Fruit fly (Drosophila melanogaster): ENCODE measurements around the gene CG3679.

Gene CG3679

DNA sequence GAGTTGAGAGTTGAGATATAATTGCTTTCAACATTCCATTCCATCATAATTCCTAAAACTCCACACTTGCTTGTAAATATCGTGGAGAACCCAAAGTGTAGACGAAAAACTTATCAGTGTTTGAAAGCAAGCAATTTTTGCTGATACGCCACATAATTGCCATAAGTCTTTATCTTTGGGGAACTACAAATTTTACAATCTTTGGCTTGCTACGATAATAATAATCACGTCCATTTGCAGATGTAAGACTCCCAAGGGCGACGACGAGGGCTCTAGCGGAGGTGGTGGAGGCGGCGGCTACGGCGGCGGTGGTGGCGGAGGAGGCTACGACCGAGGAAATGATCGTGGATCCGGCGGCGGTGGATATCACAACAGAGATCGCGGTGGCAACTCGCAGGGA is 11.0 kb upstream of the CG3679 start:
- no peak for TF ChIP-seq noc (tag; optimal IDR thresholded peaks at IDR 0.05)

DNA sequence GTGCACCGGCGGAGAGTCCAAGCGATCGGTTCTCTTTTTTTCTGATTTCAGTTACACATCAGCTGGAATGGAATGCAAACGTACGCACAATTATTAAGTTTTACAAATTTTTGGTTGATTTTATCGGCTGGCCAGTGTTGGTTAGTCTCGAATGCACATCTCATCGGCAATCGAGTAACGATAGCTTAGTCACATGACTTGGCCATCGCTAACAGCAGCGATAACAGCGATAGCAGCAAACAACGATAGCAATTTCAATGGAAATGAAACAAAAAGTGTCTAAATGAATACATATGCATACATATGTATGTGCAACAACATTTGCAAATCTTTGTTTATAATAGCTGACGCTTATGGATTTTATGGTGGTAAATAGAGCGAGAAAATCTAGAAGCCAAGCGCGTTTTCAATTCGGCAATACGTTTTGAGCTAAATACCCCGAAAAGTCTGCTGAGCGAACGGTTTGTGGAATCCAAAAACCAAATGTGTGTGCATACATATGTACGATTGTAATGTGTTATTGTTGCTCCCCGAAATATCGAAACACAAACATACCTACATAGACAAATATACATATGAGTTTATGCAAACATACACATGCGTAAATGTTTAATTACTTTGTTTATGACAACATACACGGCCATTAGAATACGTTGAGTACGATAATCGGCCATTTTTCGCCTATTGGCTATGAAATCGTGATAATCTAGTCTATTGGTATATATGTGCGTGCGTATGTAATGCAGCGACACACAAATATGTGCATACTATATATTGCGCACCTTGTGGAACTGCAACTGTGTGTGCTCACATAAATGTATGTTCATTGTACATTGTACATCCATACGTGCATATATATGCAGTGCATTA is 7.0 kb upstream of the CG3679 start, which contains the start of gene CG3632:
CG3632 (plus strand) TSS at position 249 of the 870 bp plus-strand sequence.
- no peak for TF ChIP-seq noc (tag; optimal IDR thresholded peaks at IDR 0.05)

DNA sequence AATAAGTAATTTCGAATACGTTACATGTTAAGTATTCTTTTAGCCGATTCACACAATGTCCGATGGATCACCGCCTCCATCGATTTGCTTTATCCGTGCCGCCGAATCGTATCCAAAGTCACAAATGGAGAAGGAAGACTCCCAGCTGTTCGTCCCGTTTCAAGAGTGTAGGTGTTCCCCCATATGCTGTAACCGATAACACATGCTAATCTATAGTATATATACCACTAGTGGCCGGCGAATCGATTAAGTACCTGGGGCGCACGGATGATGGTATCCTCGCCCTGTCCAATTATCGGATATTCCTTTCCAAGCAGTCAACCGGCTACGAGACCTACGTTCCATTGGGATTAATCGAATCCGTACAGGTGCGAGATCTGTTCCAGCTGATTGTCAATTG is 6.1 kb upstream of the CG3679 start, which contains the start of gene ERp44:
ERp44 (minus strand) TSS at position 101 of the 400 bp plus-strand sequence.
- no peak for TF ChIP-seq noc (tag; optimal IDR thresholded peaks at IDR 0.05)

DNA sequence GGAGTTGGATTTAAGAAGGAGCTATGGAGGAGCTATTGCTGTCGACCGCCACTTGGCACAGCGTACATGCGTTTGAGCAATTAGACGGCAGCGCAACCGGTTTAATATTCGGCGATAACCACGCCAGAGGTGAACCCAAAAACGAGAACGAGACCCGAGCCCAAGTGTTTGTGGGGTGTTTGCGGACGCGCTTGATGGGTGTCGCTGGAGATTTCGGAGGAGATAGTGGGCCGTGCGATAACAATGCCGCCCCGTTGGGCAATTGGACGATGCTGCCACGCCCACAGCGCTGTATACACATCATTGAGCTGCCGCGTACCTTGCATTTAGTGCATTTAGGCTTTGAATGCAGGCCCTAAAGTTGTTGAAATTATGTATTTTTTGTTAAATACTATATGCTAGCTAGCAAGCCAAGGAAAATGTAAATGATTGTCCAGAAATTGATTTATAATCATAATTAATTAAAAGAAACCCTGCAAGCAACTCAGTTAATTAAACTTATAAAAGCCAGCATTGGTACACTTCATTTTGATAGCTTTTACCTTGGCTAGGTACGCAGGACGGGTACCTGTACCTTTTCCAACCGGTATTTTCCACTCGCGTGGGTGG is 4.7 kb downstream of the CG3679 start, which contains the start of gene Had1:
Had1 (minus strand) TSS at position 358 of the 609 bp plus-strand sequence.
- TF ChIP-seq noc (tag; optimal IDR thresholded peaks at IDR 0.05), result no peak

DNA sequence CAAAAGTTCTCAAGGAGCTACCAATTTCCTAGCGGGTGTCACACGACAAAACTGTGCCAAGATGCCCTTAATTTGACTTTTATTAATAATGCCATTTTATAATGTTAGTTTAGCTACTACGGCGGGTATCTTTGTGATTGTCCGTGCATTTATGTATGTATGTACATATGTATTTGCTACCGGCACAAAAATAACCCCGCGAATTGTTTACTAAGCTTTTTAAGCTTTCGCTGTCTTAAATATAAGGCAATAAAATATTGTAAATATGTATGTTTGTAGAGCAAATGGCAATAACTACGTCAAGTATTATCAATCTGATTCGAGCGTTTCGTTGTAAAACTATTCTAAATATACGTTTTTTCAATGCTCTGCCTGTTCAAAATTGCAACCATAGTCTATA is 5.3 kb downstream of the CG3679 start:
- no peak for TF ChIP-seq noc (tag; optimal IDR thresholded peaks at IDR 0.05)

DNA sequence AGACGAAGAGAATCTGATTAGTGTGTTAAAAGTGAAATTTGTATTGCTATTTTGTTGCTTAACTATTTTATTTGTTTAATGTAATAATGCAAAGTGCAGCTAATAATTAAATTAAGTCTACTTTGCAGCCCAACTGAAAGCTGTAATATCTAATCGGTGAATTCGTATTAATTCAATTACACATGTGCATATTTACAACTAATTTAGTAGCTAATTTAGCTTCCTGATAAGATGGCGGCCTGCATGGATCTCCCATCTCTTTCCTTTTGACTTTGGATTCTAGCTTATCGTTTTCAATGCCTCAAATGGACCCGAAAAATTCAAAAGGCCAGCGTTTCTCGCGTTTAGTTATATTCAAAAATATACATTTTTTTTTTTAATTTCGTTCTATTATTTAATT is 6.1 kb downstream of the CG3679 start:
- no peak for TF ChIP-seq noc (tag; optimal IDR thresholded peaks at IDR 0.05)

DNA sequence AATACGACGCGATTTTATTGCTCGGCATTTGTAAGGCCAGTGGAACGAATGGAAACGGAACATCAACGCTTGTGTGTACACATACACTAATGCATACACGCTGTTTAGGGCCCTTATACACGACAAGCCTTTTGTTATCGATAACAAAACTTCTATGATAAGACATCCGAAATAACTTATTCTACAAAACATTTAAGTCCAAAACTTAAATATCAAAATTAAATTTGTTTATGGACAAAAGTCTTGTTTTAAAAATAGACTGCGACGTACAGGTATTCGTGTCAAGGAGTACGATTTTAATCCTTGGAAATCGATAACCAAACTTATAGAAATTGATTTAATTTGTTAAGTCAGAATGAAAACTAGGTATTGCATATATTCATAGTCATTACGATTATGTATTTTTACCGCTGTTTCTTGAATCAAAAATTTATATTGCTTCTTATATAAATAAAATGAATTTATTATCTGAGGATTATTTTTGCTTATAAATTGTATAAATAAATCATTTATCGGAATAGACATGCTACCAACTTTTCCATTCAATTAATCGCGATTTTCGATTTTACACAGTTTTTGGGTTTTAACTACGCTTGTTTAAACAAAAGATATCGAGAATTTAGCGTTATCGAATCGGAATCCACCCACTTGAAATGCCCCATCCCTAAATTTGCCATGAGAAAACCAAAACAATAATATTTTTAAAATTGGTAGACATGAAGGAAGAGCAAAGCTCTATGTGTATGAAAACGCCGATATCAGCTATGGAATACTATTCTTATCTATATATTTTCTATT is 9.6 kb downstream of the CG3679 start, which contains the start of the genes CG9915 and SWIP:
CG9915 (minus strand) TSS at position 61 of the 798 bp plus-strand sequence.
SWIP (plus strand) TSS at position 632 of the 798 bp plus-strand sequence.
- TF ChIP-seq noc (tag; optimal IDR thresholded peaks at IDR 0.05), result no peak

DNA sequence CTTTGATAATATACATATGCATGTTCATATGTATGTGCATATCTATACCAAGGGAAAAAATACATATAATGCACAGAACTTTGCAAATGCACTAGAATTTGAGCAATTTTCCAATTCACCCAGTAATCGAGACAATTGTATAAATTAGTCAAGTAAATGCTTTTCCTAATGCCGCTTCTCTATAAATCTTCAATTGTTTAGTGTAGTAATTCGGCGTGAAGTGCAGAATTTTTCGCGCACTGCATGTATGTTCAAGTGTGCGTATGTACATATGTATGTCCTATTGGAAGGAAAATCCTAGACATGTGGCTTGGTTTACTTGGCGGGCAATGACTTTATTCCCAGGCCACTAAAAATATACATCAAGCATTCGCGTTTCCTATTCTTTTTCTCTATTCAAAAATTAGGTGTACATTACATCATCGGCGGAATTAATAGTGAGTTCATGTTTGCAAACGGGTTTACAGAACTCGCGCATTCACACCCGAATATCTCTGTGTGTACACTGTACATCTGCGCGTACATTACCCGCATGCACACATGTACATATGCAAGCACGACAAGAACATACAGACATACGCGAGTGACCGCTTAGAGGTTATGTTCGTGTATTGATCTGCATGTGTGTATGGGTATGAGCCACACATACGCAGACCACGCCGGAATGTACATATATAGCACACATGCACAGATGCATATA is 15.3 kb downstream of the CG3679 start:
- peak; percentile 8 for TF ChIP-seq noc (tag; optimal IDR thresholded peaks at IDR 0.05)

DNA sequence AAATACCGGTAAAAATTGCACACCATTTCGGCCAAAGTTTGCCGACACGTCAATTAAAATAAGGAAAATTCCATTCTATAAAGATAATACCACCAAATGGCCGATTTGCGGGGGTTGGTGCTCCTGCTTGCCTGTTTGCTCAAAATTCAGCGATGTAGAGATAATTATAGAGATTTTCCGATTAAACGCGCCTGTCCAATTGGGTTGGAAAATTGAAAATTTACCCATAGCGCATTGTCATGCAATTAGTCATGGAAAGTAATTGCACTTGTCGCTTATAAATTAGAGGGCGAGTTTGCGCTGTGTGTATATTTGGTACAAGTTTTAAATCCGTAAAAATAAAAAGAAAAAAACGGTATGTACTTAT is 15.9 kb downstream of the CG3679 start:
- TF ChIP-seq noc (tag; optimal IDR thresholded peaks at IDR 0.05), result no peak

DNA sequence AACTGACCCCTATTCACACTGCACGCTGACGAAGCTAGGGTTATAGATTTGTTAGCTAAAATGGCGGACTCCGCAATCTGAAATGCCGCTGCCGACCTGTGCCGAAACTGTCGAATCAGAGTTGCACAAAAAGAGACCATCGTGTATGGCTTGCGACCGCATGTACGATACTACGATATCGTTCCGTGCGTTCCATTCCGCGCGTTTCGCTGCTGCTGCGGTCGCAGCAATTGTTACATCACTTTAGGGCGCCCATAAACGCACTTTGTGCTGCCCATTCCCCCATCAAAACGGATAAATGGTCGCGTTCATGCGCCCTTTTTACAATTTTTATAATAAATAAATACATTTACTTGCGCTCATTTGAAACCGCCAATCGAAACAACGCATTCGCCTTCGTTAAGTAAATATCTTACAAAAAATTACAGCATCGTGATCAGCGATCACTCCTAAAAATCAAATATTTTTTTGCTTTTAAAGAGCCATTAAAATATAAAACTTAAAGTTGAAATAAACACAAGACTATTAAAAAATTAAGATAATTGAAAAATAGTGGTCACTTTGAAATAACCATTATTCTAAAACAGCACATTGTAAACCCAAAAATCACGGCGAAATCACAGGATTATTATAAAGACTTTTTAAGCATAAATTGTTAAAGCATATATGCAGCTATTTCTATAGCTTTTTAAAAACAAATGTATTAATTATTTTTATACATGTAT is 16.7 kb downstream of the CG3679 start, which contains the start of gene Cyp1:
Cyp1 (minus strand) TSS at position 174 of the 725 bp plus-strand sequence.
- no peak for TF ChIP-seq noc (tag; optimal IDR thresholded peaks at IDR 0.05)

DNA sequence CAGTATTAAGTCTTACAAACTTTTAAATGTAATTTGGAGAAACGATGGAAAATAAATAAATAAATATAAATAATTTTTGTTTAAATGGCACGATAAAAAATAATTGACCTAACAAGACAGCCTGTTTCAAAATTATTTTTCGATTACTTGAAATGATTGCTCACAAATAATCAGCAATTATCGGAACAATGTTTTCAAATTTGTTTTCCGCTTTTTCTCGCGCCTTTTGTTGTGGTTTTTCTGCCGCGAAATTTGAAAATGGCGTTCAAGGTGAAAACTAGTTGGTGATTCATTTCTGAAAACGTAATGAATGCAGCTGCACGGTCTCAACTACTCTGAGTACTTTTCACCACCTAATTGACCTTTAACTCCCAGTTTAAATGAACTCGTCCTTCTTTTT is 17.4 kb downstream of the CG3679 start:
- TF ChIP-seq noc (tag; optimal IDR thresholded peaks at IDR 0.05), result no peak

DNA sequence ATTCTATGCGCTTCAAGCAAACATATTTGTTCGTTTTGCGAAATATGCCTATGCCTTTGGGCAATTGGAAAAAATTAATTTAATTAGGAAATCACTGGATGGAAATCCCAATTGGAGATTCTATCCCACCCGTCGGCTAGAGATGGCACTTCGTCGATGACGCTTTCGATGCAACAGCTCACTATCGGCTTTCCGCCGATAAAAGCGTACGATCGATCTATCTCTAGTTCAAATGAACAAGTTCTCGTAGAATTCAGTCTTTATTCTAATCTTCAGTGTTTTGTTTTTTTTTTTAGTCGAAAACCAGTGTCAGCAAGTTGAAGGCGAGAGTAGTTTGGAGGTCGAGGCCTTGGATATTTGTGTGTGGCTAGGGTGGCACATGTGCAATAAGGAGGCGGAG is 19.4 kb downstream of the CG3679 start, which contains the start of the genes CG9917 and CG32579:
CG9917 (minus strand) TSS at position 169 of the 400 bp plus-strand sequence.
CG32579 (plus strand) TSS at position 224 of the 400 bp plus-strand sequence.
- no peak for TF ChIP-seq noc (tag; optimal IDR thresholded peaks at IDR 0.05)

DNA sequence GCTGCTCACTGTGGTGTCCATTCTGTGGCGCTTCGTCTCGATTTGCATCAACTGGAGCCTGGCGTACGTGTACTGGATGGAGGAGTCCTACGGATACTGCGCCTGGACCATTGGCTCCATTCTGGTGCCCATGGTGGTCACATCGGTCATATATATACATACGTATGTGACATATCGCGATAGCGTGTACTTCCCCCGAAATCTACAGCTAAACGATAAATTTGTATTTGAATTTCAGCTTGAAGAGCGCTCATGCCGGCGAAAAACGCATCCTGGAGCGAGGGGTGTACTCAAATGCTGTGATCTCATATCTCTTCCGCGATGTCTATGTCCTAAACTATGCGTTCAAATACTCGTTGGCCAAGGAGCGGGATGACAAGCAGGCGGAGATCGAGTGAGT is 19.9 kb downstream of the CG3679 start:
- TF ChIP-seq noc (tag; optimal IDR thresholded peaks at IDR 0.05), result no peak

DNA sequence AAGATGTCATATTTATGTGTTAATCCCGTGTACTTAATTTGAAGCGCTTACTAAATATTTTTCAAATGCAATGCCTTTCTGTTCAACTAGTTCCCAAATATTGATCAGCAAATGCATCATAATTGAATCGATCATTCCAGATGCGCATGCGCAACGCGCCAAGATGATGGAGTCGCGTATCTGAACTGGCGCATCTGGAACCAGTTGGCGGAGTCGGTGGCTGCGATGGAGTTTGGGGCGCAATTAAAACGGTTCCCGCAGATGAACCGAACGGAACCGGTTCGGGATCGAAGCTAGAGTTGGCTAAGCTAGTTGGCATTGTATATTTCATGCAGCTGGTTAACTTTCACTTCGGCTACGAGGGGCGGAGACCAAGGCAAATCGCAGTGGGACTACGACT is 21.8 kb downstream of the CG3679 start, which contains the start of gene CalpC:
CalpC (plus strand) TSS at position 292 of the 400 bp plus-strand sequence.
- no peak for TF ChIP-seq noc (tag; optimal IDR thresholded peaks at IDR 0.05)

Measured in whole organism, larva.